Fruit fly (Drosophila melanogaster): ENCODE results near the gene CG15042.

CG15042 gene

dm6 chrX:18515205-18515921 lies 12.7 kb downstream of the CG15042 start, which contains the start of the genes Bx and HisRS (continued):
- TF ChIP-seq Jarid2 (GFP tag; optimal IDR thresholded peaks at IDR 0.05) (no peak), CG17802 (tag; optimal IDR thresholded peaks at IDR 0.05) (no peak), Ets97D (GFP tag; optimal IDR thresholded peaks at IDR 0.05) (peak; percentile 64), Hmx (GFP tag; optimal IDR thresholded peaks at IDR 0.05) (no peak), br (optimal IDR thresholded peaks at IDR 0.05) (no peak), CG4404 (GFP tag; IDR thresholded peaks at IDR 0.05) (no peak), CG13287 (GFP tag; IDR thresholded peaks at IDR 0.05; ENCODE audit: partially characterized antibody) (peak; percentile 36; the same call in 1 of the 2 replicates), Dbx (GFP tag; IDR thresholded peaks at IDR 0.05) (no peak), CG14710 (tag; optimal IDR thresholded peaks at IDR 0.05) (peak; percentile 20), Bgb (GFP tag; IDR thresholded peaks at IDR 0.05; ENCODE audit: partially characterized antibody) (peak; percentile 57), rib (GFP tag; IDR thresholded peaks at IDR 0.05) (peak; percentile 95), CoRest (tag; optimal IDR thresholded peaks at IDR 0.05) (peak; percentile 16), Pdp1 (GFP tag; optimal IDR thresholded peaks at IDR 0.05) (peak in 1 of 2 experiments; percentile 29), ewg (GFP tag; optimal IDR thresholded peaks at IDR 0.05) (peak; percentile 14), gfzf (GFP tag; optimal IDR thresholded peaks at IDR 0.05) (peak; percentile 82), pho (GFP tag; optimal IDR thresholded peaks at IDR 0.05) (no peak), CG3847 (GFP tag; IDR thresholded peaks at IDR 0.05) (peak; percentile 62), Usf (GFP tag; optimal IDR thresholded peaks at IDR 0.05) (no peak), slou (GFP tag; optimal IDR thresholded peaks at IDR 0.05) (no peak), ato (GFP tag; IDR thresholded peaks at IDR 0.05; ENCODE audit: partially characterized antibody) (no peak), Dref (GFP tag; IDR thresholded peaks at IDR 0.05) (peak; percentile 49), MBD-R2 (GFP tag; IDR thresholded peaks at IDR 0.05) (peak; percentile 80), usp (GFP tag; optimal IDR thresholded peaks at IDR 0.05) (no peak), knrl (GFP tag; IDR thresholded peaks at IDR 0.05; ENCODE audit: partially characterized antibody) (peak; percentile 35; the same call in 1 of the 3 replicates), pita (GFP tag; optimal IDR thresholded peaks at IDR 0.05) (peak; percentile 77), CG15073 (GFP tag; optimal IDR thresholded peaks at IDR 0.05) (no peak), Awh (GFP tag; IDR thresholded peaks at IDR 0.05) (no peak), gro (GFP tag; optimal IDR thresholded peaks at IDR 0.05) (peak; percentile 37), Side (GFP tag; optimal IDR thresholded peaks at IDR 0.05) (no peak), CG15514 (GFP tag; optimal IDR thresholded peaks at IDR 0.05) (peak; percentile 42), H15 (GFP tag; IDR thresholded peaks at IDR 0.05) (no peak), CG9215 (GFP tag; IDR thresholded peaks at IDR 0.05) (no peak), Nf-YC (tag; optimal IDR thresholded peaks at IDR 0.05) (no peak), lov (optimal IDR thresholded peaks at IDR 0.05) (no peak), lov (GFP tag; IDR thresholded peaks at IDR 0.05) (no peak), CG4282 (GFP tag; optimal IDR thresholded peaks at IDR 0.05) (no peak), CG12769 (tag; optimal IDR thresholded peaks at IDR 0.05) (peak; percentile 27), slbo (GFP tag; IDR thresholded peaks at IDR 0.05) (0 out of 2 replicates have a peak, but pooled peaks have one; percentile 13), Med (GFP tag) (peak; percentile 83), HLH3B (GFP tag; IDR thresholded peaks at IDR 0.05) (no peak), CG5180 (GFP tag; optimal IDR thresholded peaks at IDR 0.05) (peak; percentile 62), CG11504 (tag; optimal IDR thresholded peaks at IDR 0.05) (peak; percentile 52), CG32532 (GFP tag; IDR thresholded peaks at IDR 0.05) (no peak), Fer1 (GFP tag; optimal IDR thresholded peaks at IDR 0.05) (peak; percentile 24), Sin3A (optimal IDR thresholded peaks at IDR 0.05) (peak; percentile 37), crp (GFP tag; optimal IDR thresholded peaks at IDR 0.05) (peak in 1 of 2 experiments; percentile 51), HmgZ (tag; optimal IDR thresholded peaks at IDR 0.05) (peak; percentile 50), CG6689 (GFP tag; IDR thresholded peaks at IDR 0.05) (no peak), tup (GFP tag; optimal IDR thresholded peaks at IDR 0.05) (no peak), NFAT (GFP tag; IDR thresholded peaks at IDR 0.05) (no peak)
